Fruit fly (Drosophila melanogaster) whole organism, embryonic: ENCODE results near the gene AlaRS-m.

ENCODE experiments used
- Adf1 ChIP-seq: fragments of 200-800 bp; sonication (Bioruptor generic); IDR thresholded peaks from 2 replicates; pipeline ENCODE4 v1.3.6; 2022; ENCODE audit warnings: missing biosample characterization, missing genetic modification characterization
- B-H1 ChIP-seq: fragments of 200-800 bp; sonication (Bioruptor generic); IDR thresholded peaks from 3 replicates; pipeline ENCODE4 v1.3.6; 2022; ENCODE audit warnings: missing biosample characterization, missing genetic modification characterization
- CG10147 ChIP-seq: fragments of 200-800 bp; sonication (Bioruptor generic); optimal IDR thresholded peaks from 2 replicates; lab custom pipeline; 2019; ENCODE audit warnings: missing biosample characterization, mild to moderate bottlenecking, missing genetic modification characterization, moderate library complexity
- CG10267 ChIP-seq: fragments of 200-800 bp; sonication (Bioruptor generic); optimal IDR thresholded peaks from 2 replicates; lab custom pipeline; 2018; ENCODE audit warnings: missing biosample characterization, mild to moderate bottlenecking, missing genetic modification characterization, moderate library complexity
- CG10321 ChIP-seq: fragments of 200-800 bp; sonication (Bioruptor generic); IDR thresholded peaks from 2 replicates; pipeline ENCODE4 v1.3.6; 2022; ENCODE audit warnings: missing biosample characterization, missing genetic modification characterization
- CG12104 ChIP-seq: fragments of 200-800 bp; sonication (Bioruptor generic); optimal IDR thresholded peaks from 3 replicates; lab custom pipeline; 2016; ENCODE audit warnings: missing biosample characterization, missing genetic modification characterization
- CG13894 ChIP-seq: fragments of 200-800 bp; sonication (Bioruptor generic); optimal IDR thresholded peaks from 3 replicates; lab custom pipeline; 2018; ENCODE audit warnings: missing biosample characterization, mild to moderate bottlenecking, missing genetic modification characterization, moderate library complexity
- CG1529 ChIP-seq: fragments of 200-800 bp; sonication (Bioruptor generic); optimal IDR thresholded peaks from 3 replicates; lab custom pipeline; 2018; ENCODE audit warnings: missing biosample characterization, missing genetic modification characterization
- CG15479 ChIP-seq: fragments of 200-800 bp; sonication (Bioruptor generic); optimal IDR thresholded peaks from 3 replicates; lab custom pipeline; 2019; ENCODE audit warnings: missing biosample characterization, mild to moderate bottlenecking, missing genetic modification characterization, moderate library complexity
- CG1647 ChIP-seq: fragments of 200-800 bp; sonication (Bioruptor generic); optimal IDR thresholded peaks from 3 replicates; lab custom pipeline; 2016; ENCODE audit warnings: missing biosample characterization, missing genetic modification characterization
- CG16815 ChIP-seq: fragments of 200-800 bp; sonication (Bioruptor generic); optimal IDR thresholded peaks from 3 replicates; lab custom pipeline; 2017; ENCODE audit warnings: missing biosample characterization, mild to moderate bottlenecking, missing genetic modification characterization
- CG17612 ChIP-seq: fragments of 200-800 bp; sonication (Bioruptor generic); IDR thresholded peaks from 2 replicates; pipeline ENCODE4 v1.3.6; 2022; ENCODE audit warnings: missing biosample characterization, missing genetic modification characterization
- CG17829 ChIP-seq: fragments of 200-800 bp; optimal IDR thresholded peaks from 2 replicates; lab custom pipeline; 2019; ENCODE audit warnings: missing biosample characterization, mild to moderate bottlenecking, missing genetic modification characterization, moderate library complexity
- CG32532 ChIP-seq: fragments of 200-800 bp; sonication (Bioruptor generic); IDR thresholded peaks from 2 replicates; pipeline ENCODE4 v1.3.6; 2022; ENCODE audit warnings: missing biosample characterization, missing genetic modification characterization
- CG3726 ChIP-seq: fragments of 200-800 bp; sonication (Bioruptor generic); IDR thresholded peaks from 3 replicates; pipeline ENCODE4, ENCODE4 v1.3.6; 2022; ENCODE audit warnings: missing biosample characterization, missing genetic modification characterization
- CG4730 ChIP-seq: fragments of 200-800 bp; sonication (Bioruptor generic); IDR thresholded peaks from 2 replicates; pipeline ENCODE4 v1.3.6; 2022; ENCODE audit warnings: missing biosample characterization, missing genetic modification characterization
- CG4854 ChIP-seq: fragments of 200-800 bp; sonication (Bioruptor generic); optimal IDR thresholded peaks from 2 replicates; lab custom pipeline; 2016; ENCODE audit warnings: missing biosample characterization, missing genetic modification characterization, inconsistent platforms
- CG5180 ChIP-seq: fragments of 200-800 bp; sonication (Bioruptor generic); optimal IDR thresholded peaks from 3 replicates; lab custom pipeline; 2017; ENCODE audit warnings: missing biosample characterization, missing genetic modification characterization, mild to moderate bottlenecking, moderate library complexity, missing genetic modification reagents
- CG8388 ChIP-seq: fragments of 200-800 bp; sonication (Bioruptor generic); optimal IDR thresholded peaks from 2 replicates; lab custom pipeline; 2019; ENCODE audit warnings: missing biosample characterization, mild to moderate bottlenecking, missing genetic modification characterization, moderate library complexity
- CG9215 ChIP-seq: fragments of 200-800 bp; sonication (Bioruptor generic); IDR thresholded peaks from 2 replicates; pipeline ENCODE4 v1.3.6; 2022; ENCODE audit warnings: missing biosample characterization, missing genetic modification characterization
- Camta ChIP-seq: fragments of 200-800 bp; sonication (Bioruptor generic); optimal IDR thresholded peaks from 2 replicates; lab custom pipeline; 2016; ENCODE audit warnings: missing biosample characterization, missing genetic modification characterization
- Doc2 ChIP-seq: fragments of 200-800 bp; sonication (Bioruptor generic); IDR thresholded peaks from 2 replicates; pipeline ENCODE4 v1.3.6; 2022; ENCODE audit warnings: missing biosample characterization, missing genetic modification characterization
- Doc3 ChIP-seq: fragments of 200-800 bp; sonication (Bioruptor generic); IDR thresholded peaks from 3 replicates; pipeline ENCODE4 v1.3.6; 2022; ENCODE audit warnings: missing biosample characterization, missing genetic modification characterization; ENCODE audit not compliant: partially characterized antibody
- Ets65A ChIP-seq: fragments of 200-800 bp; sonication (Bioruptor generic); peaks from one replicate; lab custom pipeline; 2016; ENCODE audit warnings: missing biosample characterization, missing genetic modification characterization
- Fer2 ChIP-seq: fragments of 200-800 bp; sonication (Bioruptor generic); optimal IDR thresholded peaks from 2 replicates; lab custom pipeline; 2018; ENCODE audit warnings: missing biosample characterization, mild to moderate bottlenecking, missing genetic modification characterization, moderate library complexity
- Hey ChIP-seq: fragments of 200-800 bp; sonication (Bioruptor generic); optimal IDR thresholded peaks from 3 replicates; lab custom pipeline; 2018; ENCODE audit warnings: missing biosample characterization, mild to moderate bottlenecking, missing genetic modification characterization
- MESR4 ChIP-seq: fragments of 200-800 bp; sonication (Bioruptor generic); optimal IDR thresholded peaks from 2 replicates; lab custom pipeline; 2018; ENCODE audit warnings: missing biosample characterization, mild to moderate bottlenecking, missing genetic modification characterization, moderate library complexity
- Med ChIP-seq: fragments of 200-800 bp; sonication (Bioruptor generic); peaks from one replicate; lab custom pipeline; 2016; ENCODE audit warnings: missing biosample characterization, missing genetic modification characterization, mild to moderate bottlenecking, inconsistent platforms, moderate library complexity
- NC2α ChIP-seq: fragments of 200-800 bp; sonication (Bioruptor generic); optimal IDR thresholded peaks from 2 replicates; lab custom pipeline; 2016; ENCODE audit warnings: missing biosample characterization, missing genetic modification characterization
- Nf-YC ChIP-seq: fragments of 200-800 bp; optimal IDR thresholded peaks from 3 replicates; lab custom pipeline; 2019; ENCODE audit warnings: missing biosample characterization, mild to moderate bottlenecking, missing genetic modification characterization, moderate library complexity
- ara ChIP-seq: fragments of 200-800 bp; sonication (Bioruptor generic); IDR thresholded peaks from 2 replicates; pipeline ENCODE4 v1.3.6; 2022; ENCODE audit warnings: missing biosample characterization, missing genetic modification characterization
- cg ChIP-seq: fragments of 200-800 bp; sonication (Bioruptor generic); optimal IDR thresholded peaks from 3 replicates; lab custom pipeline; 2019; ENCODE audit warnings: missing biosample characterization, mild to moderate bottlenecking, missing genetic modification characterization, moderate library complexity
- chinmo ChIP-seq: fragments of 200-800 bp; sonication (Bioruptor generic); IDR thresholded peaks from 4 replicates; pipeline ENCODE4 v1.3.6; 2022; ENCODE audit warnings: missing biosample characterization, missing genetic modification characterization; ENCODE audit not compliant: partially characterized antibody
- cwo ChIP-seq: fragments of 200-800 bp; sonication (Bioruptor generic); optimal IDR thresholded peaks from 3 replicates; lab custom pipeline; 2017; ENCODE audit warnings: missing biosample characterization, missing genetic modification characterization, mild to moderate bottlenecking, moderate library complexity, missing genetic modification reagents
- dpn ChIP-seq, 2 experiments: fragments of 200-800 bp; sonication (Bioruptor generic); optimal IDR thresholded peaks; 3 replicates each; lab custom pipeline; 2016; ENCODE audit warnings: missing biosample characterization in 2 of 2, missing genetic modification characterization in 2 of 2
- gcm ChIP-seq: fragments of 200-800 bp; sonication (Bioruptor generic); optimal IDR thresholded peaks from 2 replicates; lab custom pipeline; 2019; ENCODE audit warnings: missing biosample characterization, mild to moderate bottlenecking, missing genetic modification characterization, moderate library complexity
- grau ChIP-seq: fragments of 200-800 bp; optimal IDR thresholded peaks from 3 replicates; lab custom pipeline; 2019; ENCODE audit warnings: missing biosample characterization, mild to moderate bottlenecking, missing genetic modification characterization, moderate library complexity
- inv ChIP-seq: fragments of 200-800 bp; sonication (Bioruptor generic); IDR thresholded peaks from 2 replicates; pipeline ENCODE4 v1.3.6; 2022; ENCODE audit warnings: missing biosample characterization, missing genetic modification characterization; ENCODE audit not compliant: partially characterized antibody
- nom ChIP-seq: fragments of 200-800 bp; sonication (Bioruptor generic); optimal IDR thresholded peaks from 2 replicates; lab custom pipeline; 2017; ENCODE audit warnings: missing biosample characterization, missing genetic modification characterization, mild to moderate bottlenecking, moderate library complexity, missing genetic modification reagents
- pros ChIP-seq: fragments of 200-800 bp; sonication (Bioruptor generic); optimal IDR thresholded peaks from 3 replicates; lab custom pipeline; 2019; ENCODE audit warnings: missing biosample characterization, mild to moderate bottlenecking, missing genetic modification characterization, moderate library complexity
- tin ChIP-seq: fragments of 200-800 bp; sonication (Bioruptor generic); optimal IDR thresholded peaks from 3 replicates; lab custom pipeline; 2016; ENCODE audit warnings: missing biosample characterization, missing genetic modification characterization
- toy ChIP-seq: fragments of 200-800 bp; sonication (Bioruptor generic); IDR thresholded peaks from 2 replicates; pipeline ENCODE4 v1.3.6; 2022; ENCODE audit warnings: missing biosample characterization, missing genetic modification characterization
- ttk ChIP-seq: fragments of 200-800 bp; sonication (Bioruptor generic); IDR thresholded peaks from 2 replicates; pipeline ENCODE4 v2.1.2; 2022; ENCODE audit warnings: missing biosample characterization, missing genetic modification characterization
- zen ChIP-seq: fragments of 200-800 bp; sonication (Bioruptor generic); optimal IDR thresholded peaks from 3 replicates; lab custom pipeline; 2018; ENCODE audit warnings: missing biosample characterization, mild to moderate bottlenecking, missing genetic modification characterization, moderate library complexity
- zfh2 ChIP-seq: fragments of 200-800 bp; sonication (Bioruptor generic); optimal IDR thresholded peaks from 2 replicates; lab custom pipeline; 2016; ENCODE audit warnings: missing biosample characterization, missing genetic modification characterization

Gene AlaRS-m

DNA sequence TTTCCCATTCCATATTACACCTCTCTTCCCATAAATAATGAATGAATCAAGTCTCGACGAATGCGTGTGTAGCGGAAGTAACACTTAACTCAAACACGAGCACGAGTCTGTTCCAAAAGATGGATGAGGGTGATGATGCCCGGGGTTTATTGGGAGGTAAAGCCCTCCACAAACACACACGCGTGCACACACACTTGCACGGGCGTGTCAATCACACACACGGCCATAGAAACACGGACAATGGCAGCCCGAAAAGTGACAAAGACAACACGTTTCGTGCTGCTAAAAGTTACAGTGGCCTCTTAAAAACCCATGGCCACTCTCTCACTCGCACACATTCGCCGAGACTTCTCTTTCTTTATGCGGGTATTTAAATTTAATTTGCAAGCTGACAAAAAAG lies 33.0 kb downstream of the AlaRS-m start:
- no peak for TF ChIP-seq CG4730 (GFP tag; lab: Robert Waterston, UW)
- TF ChIP-seq inv (GFP tag; lab: Robert Waterston, UW) = no peak
- TF ChIP-seq zfh2 = no peak
- TF ChIP-seq CG16815 (GFP tag; lab: Kevin White, UChicago) = no peak
- TF ChIP-seq CG1529 (GFP tag; lab: Kevin White, UChicago) = no peak
- no peak for TF ChIP-seq CG15479 (GFP tag; lab: Kevin White, UChicago)
- TF ChIP-seq Nf-YC = peak; percentile 5
- peak; percentile 32 for TF ChIP-seq cg (GFP tag; lab: Kevin White, UChicago)
- no peak for TF ChIP-seq Adf1 (GFP tag; lab: Robert Waterston, UW)
- no peak for TF ChIP-seq grau
- no peak for TF ChIP-seq Doc2 (GFP tag; lab: Robert Waterston, UW)
- no peak for TF ChIP-seq zen (tag; lab: Kevin White, UChicago)
- no peak for TF ChIP-seq MESR4 (GFP tag; lab: Kevin White, UChicago)
- peak; percentile 16 for TF ChIP-seq cwo (GFP tag; lab: Kevin White, UChicago)
- no peak for TF ChIP-seq CG10267
- 0 out of 2 replicates have a peak, but pooled peaks have one; percentile 35 for TF ChIP-seq CG32532 (GFP tag; lab: Robert Waterston, UW)
- TF ChIP-seq ara (GFP tag; lab: Robert Waterston, UW) = no peak
- no peak for TF ChIP-seq Doc3 (GFP tag; lab: Robert Waterston, UW)
- no peak for TF ChIP-seq CG13894 (tag; lab: Kevin White, UChicago)
- no peak for TF ChIP-seq toy
- no peak for TF ChIP-seq CG4854 (GFP tag; lab: Kevin White, UChicago)
- no peak for TF ChIP-seq nom (GFP tag; lab: Kevin White, UChicago)
- peak; percentile 72 for TF ChIP-seq Med (GFP tag; lab: Kevin White, UChicago)
- TF ChIP-seq CG17612 (GFP tag; lab: Robert Waterston, UW) = no peak
- no peak for TF ChIP-seq dpn (GFP tag; optimal IDR thresholded peaks at IDR 0.05; lab: Kevin White, UChicago)
- peak; percentile 76 for TF ChIP-seq Hey (tag; lab: Kevin White, UChicago)
- TF ChIP-seq B-H1 (GFP tag; lab: Robert Waterston, UW) = no peak
- no peak for TF ChIP-seq CG17829 (tag; lab: Kevin White, UChicago)
- no peak for TF ChIP-seq CG10147 (GFP tag; lab: Kevin White, UChicago)
- 0 out of 2 replicates have a peak, but pooled peaks have one; percentile 5 for TF ChIP-seq CG10321 (GFP tag; lab: Robert Waterston, UW)
- TF ChIP-seq CG9215 (GFP tag; lab: Robert Waterston, UW) = no peak
- TF ChIP-seq pros (GFP tag; lab: Kevin White, UChicago) = peak; percentile 4
- TF ChIP-seq Fer2 (tag; lab: Kevin White, UChicago) = no peak
- no peak for TF ChIP-seq NC2α (GFP tag; lab: Kevin White, UChicago)
- TF ChIP-seq CG8388 (GFP tag; lab: Kevin White, UChicago) = no peak
- TF ChIP-seq gcm (GFP tag; lab: Kevin White, UChicago) = peak; percentile 28
- 0 out of 4 replicates have a peak, but pooled peaks have one; percentile 23 for TF ChIP-seq chinmo (GFP tag; lab: Robert Waterston, UW)
- TF ChIP-seq CG1647 (GFP tag; lab: Kevin White, UChicago) = no peak
- TF ChIP-seq ttk = 0 out of 2 replicates have a peak, but pooled peaks have one; percentile 14
- no peak for TF ChIP-seq Camta (GFP tag; lab: Kevin White, UChicago)
- no peak for TF ChIP-seq CG12104 (GFP tag; lab: Kevin White, UChicago)
- TF ChIP-seq CG5180 (GFP tag; lab: Kevin White, UChicago) = no peak
- no peak for TF ChIP-seq tin (GFP tag; lab: Kevin White, UChicago)
- peak; percentile 21 for TF ChIP-seq Ets65A (GFP tag; lab: Kevin White, UChicago)
- TF ChIP-seq CG3726 (GFP tag; lab: Robert Waterston, UW) = no peak
